Worm (Caenorhabditis elegans) whole organism, L3 larva: ENCODE measurements around the gene Y25C1A.7.
A peak's percentile ranks its signal among the peaks of the same experiment; 100 is the strongest.

Experiments used
- ZK546.5 ChIP-seq: sonication (generic microtip); optimal IDR thresholded peaks from 2 replicates; lab custom pipeline; 2017; ENCODE audit warnings: missing biosample characterization, missing genetic modification characterization
- ama-1 ChIP-seq: fragments of 150-350 bp; optimal IDR thresholded peaks from 2 replicates; lab custom pipeline; 2018
- ceh-28 ChIP-seq: fragments of 150-350 bp; optimal IDR thresholded peaks from 2 replicates; lab custom pipeline; 2014; ENCODE audit warnings: missing biosample characterization, missing genetic modification reagents, missing genetic modification characterization
- daf-12 ChIP-seq: fragments of 150-350 bp; optimal IDR thresholded peaks from 2 replicates; lab custom pipeline; 2014; ENCODE audit warnings: missing biosample characterization, missing genetic modification reagents, missing genetic modification characterization
- elt-2 ChIP-seq: sonication (generic microtip); optimal IDR thresholded peaks from 2 replicates; lab custom pipeline; 2016; ENCODE audit warnings: missing genetic modification reagents, mild to moderate bottlenecking, missing genetic modification characterization, missing compliant biosample characterization
- elt-3 ChIP-seq, 3 experiments: fragments of 150-350 bp in 1 of 3; sonication (generic microtip) in 2 of 3; optimal IDR thresholded peaks; 2 replicates in 2 of 3; 4 replicates in 1 of 3; lab custom pipeline; 2014 to 2017; ENCODE audit warnings: missing biosample characterization in 3 of 3, missing genetic modification characterization in 3 of 3
- fkh-10 ChIP-seq: sonication (generic microtip); optimal IDR thresholded peaks from 2 replicates; lab custom pipeline; 2017; ENCODE audit warnings: missing biosample characterization, missing genetic modification reagents, missing genetic modification characterization
- fkh-2 ChIP-seq: fragments of 150-350 bp; optimal IDR thresholded peaks from 2 replicates; lab custom pipeline; 2014; ENCODE audit warnings: missing biosample characterization, missing genetic modification reagents, missing genetic modification characterization
- fos-1 ChIP-seq: fragments of 150-350 bp; optimal IDR thresholded peaks from 2 replicates; lab custom pipeline; 2014; ENCODE audit warnings: missing biosample characterization, missing genetic modification characterization
- hmg-11 ChIP-seq: sonication (generic microtip); optimal IDR thresholded peaks from 2 replicates; lab custom pipeline; 2016; ENCODE audit warnings: missing genetic modification characterization, missing compliant biosample characterization
- lin-39 ChIP-seq: fragments of 150-350 bp; optimal IDR thresholded peaks from 2 replicates; lab custom pipeline; 2018; ENCODE audit warnings: missing biosample characterization, missing genetic modification reagents, missing genetic modification characterization
- lsy-12 ChIP-seq: sonication (generic microtip); optimal IDR thresholded peaks from 2 replicates; lab custom pipeline; 2016; ENCODE audit warnings: mild to moderate bottlenecking, missing genetic modification characterization, missing compliant biosample characterization
- mdl-1 ChIP-seq: fragments of 150-350 bp; optimal IDR thresholded peaks from 2 replicates; lab custom pipeline; 2014; ENCODE audit warnings: missing biosample characterization, missing genetic modification characterization
- mml-1 ChIP-seq: fragments of 150-350 bp; sonication (generic microtip); optimal IDR thresholded peaks from 3 replicates; lab custom pipeline; 2014; ENCODE audit warnings: missing biosample characterization, missing genetic modification characterization
- nfya-1 ChIP-seq: sonication (generic microtip); optimal IDR thresholded peaks from 2 replicates; lab custom pipeline; 2017; ENCODE audit warnings: missing genetic modification characterization, mild to moderate bottlenecking, missing compliant biosample characterization, antibody characterized with exemption, moderate library complexity; ENCODE audit not compliant: insufficient read depth
- nhr-11 ChIP-seq: fragments of 150-350 bp; optimal IDR thresholded peaks from 2 replicates; lab custom pipeline; 2014; ENCODE audit warnings: missing biosample characterization, missing genetic modification characterization
- nhr-12 ChIP-seq: fragments of 150-350 bp; optimal IDR thresholded peaks from 2 replicates; lab custom pipeline; 2014; ENCODE audit warnings: missing biosample characterization, missing genetic modification characterization
- nhr-23 ChIP-seq: fragments of 150-350 bp; optimal IDR thresholded peaks from 2 replicates; lab custom pipeline; 2014; ENCODE audit warnings: missing biosample characterization, missing genetic modification reagents, missing genetic modification characterization
- nhr-237 ChIP-seq: fragments of 150-350 bp; optimal IDR thresholded peaks from 2 replicates; lab custom pipeline; 2014; ENCODE audit warnings: missing biosample characterization, missing genetic modification characterization
- nhr-28 ChIP-seq: fragments of 150-350 bp; optimal IDR thresholded peaks from 2 replicates; lab custom pipeline; 2014; ENCODE audit warnings: missing biosample characterization, missing genetic modification characterization
- nhr-43 ChIP-seq: sonication (generic microtip); optimal IDR thresholded peaks from 2 replicates; lab custom pipeline; 2016; ENCODE audit warnings: mild to moderate bottlenecking, missing genetic modification characterization, missing compliant biosample characterization; ENCODE audit not compliant: poor library complexity, severe bottlenecking
- nhr-76 ChIP-seq: fragments of 150-350 bp; sonication (generic microtip); optimal IDR thresholded peaks from 5 replicates; lab custom pipeline; 2014; ENCODE audit warnings: missing biosample characterization, missing genetic modification characterization
- nhr-77 ChIP-seq: fragments of 150-350 bp; optimal IDR thresholded peaks from 2 replicates; lab custom pipeline; 2014; ENCODE audit warnings: missing biosample characterization, missing genetic modification characterization
- pqm-1 ChIP-seq: fragments of 150-350 bp; optimal IDR thresholded peaks from 2 replicates; lab custom pipeline; 2017; ENCODE audit warnings: missing biosample characterization, missing genetic modification characterization, inconsistent platforms
- skn-1 ChIP-seq: fragments of 150-350 bp; optimal IDR thresholded peaks from 2 replicates; lab custom pipeline; 2014; ENCODE audit warnings: missing biosample characterization, missing genetic modification characterization
- snpc-4 ChIP-seq: fragments of 150-350 bp; optimal IDR thresholded peaks from 2 replicates; lab custom pipeline; 2014; ENCODE audit warnings: missing biosample characterization, missing genetic modification characterization
- tbx-2 ChIP-seq: sonication (generic microtip); optimal IDR thresholded peaks from 2 replicates; lab custom pipeline; 2016; ENCODE audit warnings: mild to moderate bottlenecking, missing genetic modification characterization, missing compliant biosample characterization
- unc-62 ChIP-seq: fragments of 150-350 bp; sonication (generic microtip); optimal IDR thresholded peaks from 4 replicates; lab custom pipeline; 2014; ENCODE audit warnings: missing biosample characterization, missing genetic modification reagents, missing genetic modification characterization
- zag-1 ChIP-seq: fragments of 150-350 bp; optimal IDR thresholded peaks from 2 replicates; lab custom pipeline; 2014; ENCODE audit warnings: missing biosample characterization, missing genetic modification characterization

Gene Y25C1A.7

DNA sequence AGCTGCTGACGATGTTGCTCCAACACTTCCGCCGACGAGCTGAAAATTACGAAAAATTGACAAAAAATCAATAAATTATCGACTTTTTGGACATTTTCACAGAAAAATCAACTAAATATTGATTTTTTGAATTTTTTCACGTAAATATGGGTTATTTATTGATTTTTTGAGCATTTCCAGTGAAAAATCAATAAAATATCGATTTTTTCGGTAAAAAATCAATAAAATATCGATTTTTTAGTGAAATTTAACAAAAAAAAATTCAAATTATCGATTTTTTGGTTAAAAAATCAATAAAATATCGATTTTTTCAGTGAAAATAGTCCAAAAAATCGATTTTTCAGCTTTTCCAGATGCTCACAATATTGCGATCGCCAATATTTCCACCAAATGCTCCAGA, 680 bp downstream of the Y25C1A.7 start:
- TF ChIP-seq nhr-77 (tag; lab: Kevin White, UChicago) = no peak
- no peak for TF ChIP-seq daf-12 (tag; lab: Kevin White, UChicago)
- TF ChIP-seq ceh-28 (tag; lab: Kevin White, UChicago) = peak; percentile 97
- TF ChIP-seq mml-1 = no peak
- TF ChIP-seq skn-1 (tag; lab: Kevin White, UChicago) = no peak

DNA sequence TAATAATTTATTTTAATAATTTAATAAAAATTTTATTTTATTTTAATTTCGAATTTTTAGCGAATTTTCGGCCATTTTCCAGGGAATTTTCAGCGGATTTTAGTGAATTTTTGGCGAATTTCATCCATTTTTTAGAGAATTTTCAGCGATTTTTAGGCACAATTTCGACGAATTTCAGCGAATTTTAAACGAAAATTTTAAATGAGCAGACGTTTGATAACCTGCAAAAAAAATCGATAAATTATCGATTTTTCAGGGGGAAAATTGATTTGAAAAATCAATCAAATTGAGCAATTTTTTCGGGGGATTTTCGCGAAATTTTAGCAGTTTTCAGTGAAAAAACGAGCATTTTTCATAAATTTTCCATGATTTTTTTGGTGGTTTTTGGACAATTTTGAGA, 2.2 kb downstream of the Y25C1A.7 start:
- TF ChIP-seq ama-1 (lab: Kevin White, UChicago) = no peak
- TF ChIP-seq ceh-28 (tag; lab: Kevin White, UChicago) = peak; percentile 74

DNA sequence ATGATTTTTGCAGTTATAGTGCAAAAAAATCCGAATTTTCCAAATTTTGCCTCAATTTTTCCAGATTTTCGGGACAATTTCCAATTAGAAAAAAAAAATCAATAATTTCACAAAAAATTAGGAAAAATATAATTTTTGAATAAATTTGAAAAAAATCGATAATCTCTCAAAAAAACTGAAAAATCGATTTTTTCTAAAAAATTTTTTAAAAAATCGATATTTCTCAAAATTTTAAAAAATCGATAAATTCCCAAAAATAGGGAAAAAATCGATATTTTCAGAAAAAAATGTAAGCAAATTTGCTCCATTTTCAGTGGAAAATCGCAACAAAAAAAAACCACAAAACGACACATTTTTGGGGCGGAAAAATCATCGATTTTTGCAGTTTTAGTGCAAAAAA, 3.0 kb downstream of the Y25C1A.7 start:
- TF ChIP-seq mdl-1 (tag; lab: Kevin White, UChicago) = no peak
- TF ChIP-seq nhr-43 (tag; lab: Kevin White, UChicago) = no peak
- no peak for TF ChIP-seq snpc-4 (tag; lab: Kevin White, UChicago)
- TF ChIP-seq nhr-11 = no peak
- TF ChIP-seq fkh-2 = no peak
- no peak for TF ChIP-seq nhr-12 (tag; lab: Kevin White, UChicago)
- no peak for TF ChIP-seq lsy-12 (tag; lab: Kevin White, UChicago)
- TF ChIP-seq elt-2 (tag; lab: Kevin White, UChicago) = no peak
- TF ChIP-seq nhr-28 = no peak
- TF ChIP-seq tbx-2 = no peak
- no peak for TF ChIP-seq zag-1 (tag; lab: Kevin White, UChicago)

DNA sequence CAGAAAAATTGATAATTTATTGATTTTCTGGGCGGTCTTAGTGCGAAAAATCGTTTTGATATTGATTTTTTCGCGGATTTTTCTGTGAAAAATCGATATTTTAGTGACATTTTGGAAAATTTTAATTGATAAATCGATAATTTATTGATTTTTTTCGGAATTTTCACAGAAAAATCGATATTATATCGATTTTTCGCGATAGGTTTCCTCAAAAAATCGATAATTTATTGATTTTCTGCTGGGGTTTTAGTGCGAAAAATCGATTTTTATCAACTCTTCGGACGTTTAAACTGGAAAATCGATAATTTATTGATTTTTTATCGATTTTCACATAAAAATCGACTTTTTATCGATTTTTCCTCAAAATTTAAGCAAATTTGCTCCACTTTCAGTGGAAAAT, 3.4 kb downstream of the Y25C1A.7 start:
- TF ChIP-seq tbx-2 (no peak), lsy-12 (tag; lab: Kevin White, UChicago) (no peak), ceh-28 (tag; lab: Kevin White, UChicago) (peak; percentile 95), hmg-11 (no peak), nhr-237 (tag; lab: Kevin White, UChicago) (no peak), nfya-1 (tag; lab: Kevin White, UChicago) (no peak), nhr-23 (tag; lab: Kevin White, UChicago) (no peak), nhr-76 (tag; lab: Kevin White, UChicago) (no peak)

DNA sequence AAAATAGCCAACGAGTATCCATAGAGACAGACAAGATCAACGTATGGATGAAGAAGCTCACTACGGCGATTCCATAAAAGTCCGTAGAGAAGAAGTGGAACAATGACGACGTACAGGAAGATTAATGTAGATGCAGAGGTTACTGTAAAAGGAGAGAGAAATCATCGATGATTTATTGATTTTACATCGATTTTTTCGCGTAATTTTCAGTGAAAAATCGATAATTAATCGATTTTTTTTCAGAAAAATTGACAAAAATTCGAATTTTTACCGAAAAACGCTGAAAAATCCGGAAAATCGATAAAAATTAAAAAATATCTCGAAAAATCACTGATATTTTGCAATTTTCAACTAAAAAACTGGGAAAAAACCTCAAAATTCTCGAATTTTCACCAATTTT, 4.5 kb downstream of the Y25C1A.7 start:
- peak; percentile 78 for TF ChIP-seq ceh-28 (tag; lab: Kevin White, UChicago)
- TF ChIP-seq ama-1 (lab: Kevin White, UChicago) = no peak

DNA sequence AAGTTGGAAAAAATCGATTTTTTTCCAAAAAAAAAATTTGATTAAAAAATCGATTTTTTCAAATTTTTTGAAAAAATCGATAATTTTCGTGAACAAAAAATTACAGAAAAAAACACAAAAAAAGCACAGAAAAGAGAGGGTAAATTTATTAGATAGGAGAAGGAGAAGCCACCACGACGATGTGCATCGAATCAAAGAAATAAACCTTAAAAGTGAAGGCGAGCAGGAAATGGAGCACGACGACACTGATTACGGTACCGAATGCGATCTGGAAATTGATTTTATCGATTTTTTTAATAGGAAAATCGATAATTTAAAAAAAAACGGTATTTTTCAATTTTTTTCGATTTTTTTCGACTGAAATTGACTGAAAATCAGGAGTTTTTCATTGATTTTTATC, 5.8 kb downstream of the Y25C1A.7 start:
- TF ChIP-seq pqm-1 (tag; lab: Kevin White, UChicago) = no peak
- no peak for TF ChIP-seq fos-1 (tag; lab: Kevin White, UChicago)
- TF ChIP-seq fkh-2 = no peak
- no peak for TF ChIP-seq ceh-28 (tag; lab: Kevin White, UChicago)
- TF ChIP-seq elt-2 (tag; lab: Kevin White, UChicago) = no peak
- no peak for TF ChIP-seq tbx-2
- no peak for TF ChIP-seq elt-3 (tag; optimal IDR thresholded peaks at IDR 0.05; lab: Kevin White, UChicago)
- TF ChIP-seq nhr-12 (tag; lab: Kevin White, UChicago) = no peak
- TF ChIP-seq ZK546.5 (tag; lab: Kevin White, UChicago) = no peak
- TF ChIP-seq fkh-10 (GFP tag; lab: Kevin White, UChicago) = no peak
- no peak for TF ChIP-seq unc-62 (GFP tag; lab: Kevin White, UChicago)
- TF ChIP-seq mml-1 = no peak

DNA sequence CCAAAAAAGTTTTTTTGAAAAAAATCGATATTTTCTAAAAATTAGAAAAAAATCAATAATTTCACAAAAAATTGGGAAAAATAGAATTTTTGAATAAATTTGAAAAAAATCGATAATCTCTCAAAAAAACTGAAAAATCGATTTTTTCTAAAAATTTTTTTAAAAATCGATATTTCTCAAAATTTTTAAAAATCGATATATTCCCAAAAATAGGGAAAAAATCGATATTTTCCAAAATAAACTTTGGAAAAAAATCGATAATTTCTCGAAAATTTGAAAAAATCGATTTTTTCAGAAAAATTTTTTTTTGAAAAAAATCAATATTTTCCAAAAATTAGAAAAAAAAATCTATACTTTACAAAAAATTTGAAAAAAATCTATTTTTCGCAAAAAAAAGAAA, 6.2 kb downstream of the Y25C1A.7 start:
- TF ChIP-seq lin-39 (no peak), ceh-28 (tag; lab: Kevin White, UChicago) (peak; percentile 97)
